Worm (Caenorhabditis elegans) whole organism, L2 larva: Measurements from ENCODE around the gene Y43F8B.10.

Experiments
- Y55F3AM.14 ChIP-seq: fragments of 200-800 bp; sonication (Bioruptor generic); optimal IDR thresholded peaks from 2 replicates; lab custom pipeline; 2018; ENCODE audit warnings: mild to moderate bottlenecking, missing genetic modification characterization, missing compliant biosample characterization
- ZK546.5 ChIP-seq: sonication (generic microtip); optimal IDR thresholded peaks from 2 replicates; lab custom pipeline; 2017; ENCODE audit warnings: missing biosample characterization, missing genetic modification characterization
- ama-1 ChIP-seq: fragments of 150-350 bp; optimal IDR thresholded peaks from 2 replicates; lab custom pipeline; 2018; ENCODE audit warnings: inconsistent platforms
- blmp-1 ChIP-seq: sonication (generic microtip); optimal IDR thresholded peaks from 2 replicates; lab custom pipeline; 2017; ENCODE audit warnings: missing genetic modification characterization, mild to moderate bottlenecking, missing compliant biosample characterization, antibody characterized with exemption, moderate library complexity; ENCODE audit not compliant: insufficient read depth
- ceh-16 ChIP-seq: fragments of 150-350 bp; optimal IDR thresholded peaks from 2 replicates; lab custom pipeline; 2014; ENCODE audit warnings: missing biosample characterization, missing genetic modification characterization
- ceh-82 ChIP-seq: fragments of 150-350 bp; optimal IDR thresholded peaks from 2 replicates; lab custom pipeline; 2014; ENCODE audit warnings: missing biosample characterization, missing genetic modification characterization
- crh-2 ChIP-seq: sonication (generic microtip); optimal IDR thresholded peaks from 2 replicates; lab custom pipeline; 2017; ENCODE audit warnings: missing biosample characterization, missing genetic modification characterization
- dmd-4 ChIP-seq: sonication (generic microtip); optimal IDR thresholded peaks from 2 replicates; lab custom pipeline; 2017; ENCODE audit warnings: missing biosample characterization, missing genetic modification characterization
- elt-1 ChIP-seq: fragments of 150-350 bp; optimal IDR thresholded peaks from 2 replicates; lab custom pipeline; 2014; ENCODE audit warnings: missing biosample characterization, missing genetic modification characterization
- gmeb-1 ChIP-seq: fragments of 150-350 bp; optimal IDR thresholded peaks from 2 replicates; lab custom pipeline; 2014; ENCODE audit warnings: missing biosample characterization, missing genetic modification characterization
- lin-11 ChIP-seq: fragments of 150-350 bp; sonication (generic microtip); optimal IDR thresholded peaks from 2 replicates; lab custom pipeline; 2014; ENCODE audit warnings: missing biosample characterization, missing genetic modification characterization, inconsistent platforms, mixed read lengths
- lin-13 ChIP-seq: fragments of 150-350 bp; optimal IDR thresholded peaks from 2 replicates; lab custom pipeline; 2014; ENCODE audit warnings: missing biosample characterization, missing genetic modification reagents, missing genetic modification characterization
- lsy-2 ChIP-seq, 2 experiments: fragments of 150-350 bp in 1 of 2; sonication (generic microtip) in 1 of 2; optimal IDR thresholded peaks; 2 replicates each; lab custom pipeline; 2014 to 2017; ENCODE audit warnings: missing biosample characterization in 2 of 2, missing genetic modification characterization in 2 of 2
- mbf-1 ChIP-seq: sonication (generic microtip); optimal IDR thresholded peaks from 2 replicates; lab custom pipeline; 2017; ENCODE audit warnings: missing biosample characterization, missing genetic modification characterization
- mdl-1 ChIP-seq, 2 experiments: fragments of 150-350 bp in 1 of 2; sonication (generic microtip) in 1 of 2; optimal IDR thresholded peaks; 2 replicates each; lab custom pipeline; 2017; ENCODE audit warnings: missing biosample characterization in 2 of 2, missing genetic modification characterization in 2 of 2
- nhr-10 ChIP-seq: sonication (generic microtip); optimal IDR thresholded peaks from 2 replicates; lab custom pipeline; 2017; ENCODE audit warnings: missing biosample characterization, missing genetic modification characterization
- nhr-11 ChIP-seq: fragments of 150-350 bp; optimal IDR thresholded peaks from 2 replicates; lab custom pipeline; 2014; ENCODE audit warnings: missing biosample characterization, missing genetic modification characterization
- nhr-21 ChIP-seq: fragments of 150-350 bp; optimal IDR thresholded peaks from 2 replicates; lab custom pipeline; 2014; ENCODE audit warnings: missing biosample characterization, missing genetic modification characterization
- nhr-23 ChIP-seq: fragments of 150-350 bp; optimal IDR thresholded peaks from 2 replicates; lab custom pipeline; 2014; ENCODE audit warnings: missing biosample characterization, missing genetic modification reagents, missing genetic modification characterization
- nhr-25 ChIP-seq: fragments of 150-350 bp; sonication (generic microtip); optimal IDR thresholded peaks from 3 replicates; lab custom pipeline; 2014; ENCODE audit warnings: missing biosample characterization, missing genetic modification characterization
- nhr-6 ChIP-seq: fragments of 150-350 bp; optimal IDR thresholded peaks from 2 replicates; lab custom pipeline; 2014; ENCODE audit warnings: missing biosample characterization, missing genetic modification characterization
- nhr-77 ChIP-seq: fragments of 150-350 bp; optimal IDR thresholded peaks from 2 replicates; lab custom pipeline; 2014; ENCODE audit warnings: missing biosample characterization, missing genetic modification characterization
- peb-1 ChIP-seq: fragments of 150-350 bp; optimal IDR thresholded peaks from 2 replicates; lab custom pipeline; 2014; ENCODE audit warnings: missing biosample characterization, missing genetic modification characterization
- sem-4 ChIP-seq: fragments of 150-350 bp; optimal IDR thresholded peaks from 2 replicates; lab custom pipeline; 2014; ENCODE audit warnings: missing biosample characterization, missing genetic modification reagents, missing genetic modification characterization
- skn-1 ChIP-seq: sonication (generic microtip); optimal IDR thresholded peaks from 2 replicates; lab custom pipeline; 2017; ENCODE audit warnings: missing biosample characterization, missing genetic modification characterization
- sma-3 ChIP-seq: sonication (generic microtip); optimal IDR thresholded peaks from 2 replicates; lab custom pipeline; 2016; ENCODE audit warnings: missing genetic modification reagents, missing genetic modification characterization, missing compliant biosample characterization
- sma-9 ChIP-seq, 2 experiments: fragments of 150-350 bp in 1 of 2; sonication (generic microtip) in 1 of 2; optimal IDR thresholded peaks; 2 replicates each; lab custom pipeline; 2014 to 2016; ENCODE audit warnings: missing genetic modification characterization in 2 of 2, mild to moderate bottlenecking in 1 of 2, missing biosample characterization in 1 of 2, missing compliant biosample characterization in 1 of 2, missing genetic modification reagents in 1 of 2, moderate library complexity in 1 of 2
- snpc-4 ChIP-seq: fragments of 150-350 bp; optimal IDR thresholded peaks from 2 replicates; lab custom pipeline; 2014; ENCODE audit warnings: missing biosample characterization, missing genetic modification characterization
- unc-62 ChIP-seq: fragments of 150-350 bp; optimal IDR thresholded peaks from 2 replicates; lab custom pipeline; 2014; ENCODE audit warnings: missing biosample characterization, missing genetic modification reagents, missing genetic modification characterization
- zag-1 ChIP-seq: fragments of 150-350 bp; optimal IDR thresholded peaks from 2 replicates; lab custom pipeline; 2014; ENCODE audit warnings: missing biosample characterization, missing genetic modification characterization
- ztf-4 ChIP-seq: fragments of 150-350 bp; optimal IDR thresholded peaks from 2 replicates; lab custom pipeline; 2014; ENCODE audit warnings: missing biosample characterization, missing genetic modification characterization

Y43F8B.10 gene

DNA sequence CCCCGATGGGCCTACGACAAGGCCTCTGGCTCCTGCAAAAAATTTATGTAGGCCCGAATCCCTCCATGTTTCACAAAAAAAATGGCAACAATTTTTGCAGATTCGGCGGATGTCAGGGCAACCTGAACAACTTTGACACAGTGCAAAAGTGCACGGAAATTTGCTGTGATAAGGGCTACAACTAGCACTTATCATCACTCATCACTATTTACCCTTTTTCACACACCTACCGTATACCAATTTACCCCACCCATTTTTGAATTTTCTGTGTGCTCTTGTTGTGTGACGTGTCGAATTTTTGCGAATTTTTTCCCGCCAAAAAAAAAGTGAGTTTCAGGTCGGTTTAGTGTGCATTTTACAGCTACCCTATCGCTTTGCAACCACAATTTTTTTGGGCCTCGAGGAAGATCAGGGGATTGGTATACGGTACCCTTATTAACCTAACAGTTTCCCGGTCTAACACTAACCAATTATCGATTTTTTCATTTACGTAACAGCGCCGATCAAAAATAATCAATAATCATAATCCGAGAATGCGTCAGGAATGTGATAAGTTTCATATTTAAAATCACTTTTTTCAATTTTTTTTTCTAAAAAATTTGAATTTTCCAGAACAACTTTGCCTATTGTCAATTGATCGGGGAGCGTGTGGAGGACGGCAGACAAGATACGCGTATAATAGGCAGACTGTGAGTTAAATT lies 44.4 kb downstream of the Y43F8B.10 start:
- TF ChIP-seq blmp-1 (tag; lab: Kevin White, UChicago) (no peak), zag-1 (tag; lab: Kevin White, UChicago) (no peak), unc-62 (GFP tag; lab: Kevin White, UChicago) (no peak), mbf-1 (tag; lab: Kevin White, UChicago) (no peak), sma-3 (GFP tag; lab: Kevin White, UChicago) (no peak)
- TF ChIP-seq, all 48 proteins: peak for 0

ce11 chrV:19519511-19519934 lies 45.3 kb downstream of the Y43F8B.10 start:
- TF ChIP-seq nhr-6 (tag; lab: Kevin White, UChicago) (no peak), crh-2 (peak; percentile 8), sma-9 (GFP tag; optimal IDR thresholded peaks at IDR 0.05; lab: Kevin White, UChicago) (no peak), sma-9 (tag; optimal IDR thresholded peaks at IDR 0.05; lab: Kevin White, UChicago) (no peak), skn-1 (tag; lab: Kevin White, UChicago) (no peak), sem-4 (peak; percentile 10), Y55F3AM.14 (peak; percentile 50), peb-1 (tag; lab: Kevin White, UChicago) (no peak), lin-11 (tag; lab: Kevin White, UChicago) (no peak), zag-1 (tag; lab: Kevin White, UChicago) (no peak), dmd-4 (tag; lab: Kevin White, UChicago) (no peak), ceh-82 (tag; lab: Kevin White, UChicago) (no peak), lsy-2 (tag; optimal IDR thresholded peaks at IDR 0.05; lab: Kevin White, UChicago) (peak in 1 of 2 experiments; percentile 52), nhr-77 (no peak), nhr-10 (no peak), ztf-4 (tag; lab: Kevin White, UChicago) (peak; percentile 63), snpc-4 (tag; lab: Kevin White, UChicago) (no peak), mdl-1 (tag; optimal IDR thresholded peaks at IDR 0.05; lab: Kevin White, UChicago) (no peak), gmeb-1 (tag; lab: Kevin White, UChicago) (no peak), ceh-16 (tag; lab: Kevin White, UChicago) (no peak), lin-13 (no peak), nhr-21 (no peak), nhr-25 (tag; lab: Kevin White, UChicago) (no peak), nhr-23 (tag; lab: Kevin White, UChicago) (no peak), elt-1 (tag; lab: Kevin White, UChicago) (no peak)

DNA sequence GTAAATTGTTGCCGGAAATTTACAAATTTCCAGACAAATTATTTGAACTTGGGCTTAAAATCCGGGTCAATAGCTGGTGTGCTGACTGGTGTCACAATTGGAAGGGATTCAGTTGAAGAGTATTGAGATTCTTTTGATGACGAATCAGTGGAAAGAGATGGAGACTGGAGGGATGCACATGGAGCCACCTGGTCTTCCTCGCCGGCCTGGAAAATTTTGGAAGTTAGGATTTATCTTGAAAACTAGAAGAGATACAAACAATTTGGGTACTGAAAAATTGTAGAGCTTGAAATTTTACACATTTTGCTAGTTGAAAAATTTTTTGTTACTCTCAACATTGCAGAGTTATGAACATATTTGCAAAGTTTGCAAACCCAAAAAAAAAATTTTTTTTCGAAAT lies 45.9 kb downstream of the Y43F8B.10 start:
- TF ChIP-seq ama-1 = peak; percentile 76
- TF ChIP-seq skn-1 (tag; lab: Kevin White, UChicago) = no peak
- peak; percentile 20 for TF ChIP-seq Y55F3AM.14
- no peak for TF ChIP-seq lin-11 (tag; lab: Kevin White, UChicago)
- peak; percentile 53 for TF ChIP-seq ztf-4 (tag; lab: Kevin White, UChicago)
- no peak for TF ChIP-seq nhr-11 (tag; lab: Kevin White, UChicago)
- TF ChIP-seq ceh-82 (tag; lab: Kevin White, UChicago) = no peak
- TF ChIP-seq ZK546.5 = no peak

DNA sequence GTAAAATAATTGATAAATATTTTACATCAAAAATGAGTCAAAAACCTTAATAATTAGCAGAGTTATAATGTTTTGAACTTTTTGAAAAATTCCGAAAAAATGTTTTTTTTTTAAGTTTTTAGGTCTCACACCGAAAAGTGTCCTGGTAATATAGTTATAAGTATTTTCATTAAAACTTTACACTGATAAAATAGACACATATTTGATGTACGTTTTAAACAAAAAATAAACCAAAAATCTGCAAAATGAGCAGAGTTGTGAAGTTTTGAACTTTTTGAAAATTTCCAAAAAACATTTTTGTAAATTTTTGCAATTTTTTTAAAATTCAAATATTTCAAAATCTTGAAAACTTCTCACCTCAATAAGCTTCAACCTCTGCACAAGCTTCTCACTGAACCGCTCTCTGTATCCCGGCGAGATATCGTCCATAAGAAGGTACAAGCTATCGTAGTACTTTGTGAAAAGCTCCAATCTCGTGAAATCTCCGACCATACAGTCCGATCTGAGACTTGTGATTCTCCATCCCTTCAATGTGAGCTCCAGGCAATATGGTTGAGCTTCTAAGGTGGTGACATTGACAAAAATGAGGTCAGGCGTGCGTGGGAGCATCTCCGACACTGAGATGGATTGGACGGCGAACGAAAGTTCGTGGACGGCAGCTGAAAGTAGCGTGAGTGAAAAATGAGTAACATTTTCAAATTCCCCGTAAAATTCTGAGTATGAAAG lies 46.5 kb downstream of the Y43F8B.10 start:
- TF ChIP-seq nhr-25 (tag; lab: Kevin White, UChicago) (no peak), ama-1 (peak; percentile 52)
